Fruit fly (Drosophila melanogaster): ENCODE results near the gene comm2.

comm2 gene

DNA sequence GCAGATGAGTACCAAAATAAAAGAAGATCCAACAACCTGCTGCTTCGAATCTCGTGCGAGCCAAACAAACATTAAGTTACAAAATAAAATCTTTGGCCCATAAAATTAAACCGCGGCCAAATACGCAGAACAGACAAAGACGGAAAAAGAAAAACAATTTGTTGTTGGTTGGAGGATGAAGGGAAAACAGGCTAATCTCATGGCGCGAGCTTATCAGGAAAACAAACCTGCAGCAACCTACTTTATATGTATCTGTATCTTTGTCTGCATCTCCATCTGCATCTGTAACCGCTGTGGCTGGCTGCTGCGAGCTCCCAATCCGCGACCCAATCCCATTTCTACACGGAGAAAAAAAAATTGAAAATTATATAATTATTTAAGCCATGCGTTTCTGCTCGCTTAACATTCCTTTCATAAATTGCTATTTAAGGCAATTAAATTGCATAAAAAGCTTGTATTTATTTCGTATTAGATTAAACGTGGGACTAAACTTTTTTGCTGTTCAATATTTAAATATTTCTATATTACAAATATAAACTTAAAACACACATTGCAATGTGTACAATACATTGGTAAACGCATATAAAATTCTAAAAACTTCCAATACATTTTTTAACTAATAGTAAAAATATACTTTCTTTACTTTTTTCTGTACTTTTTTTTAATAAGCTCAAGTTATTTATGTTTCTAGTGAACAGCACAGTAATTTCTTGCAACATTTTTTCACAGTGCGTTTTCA is 6.7 kb downstream of the comm2 start (continued):
- TF ChIP-seq lola (GFP tag; optimal IDR thresholded peaks at IDR 0.05), result peak in 1 of 3 experiments; percentile 79
- TF ChIP-seq CG15514 (GFP tag; optimal IDR thresholded peaks at IDR 0.05), result no peak
- TF ChIP-seq zf30C (GFP tag; optimal IDR thresholded peaks at IDR 0.05), result peak; percentile 4
- peak; percentile 12; the same call in 1 of the 2 replicates for TF ChIP-seq Rx (GFP tag; IDR thresholded peaks at IDR 0.05)
- TF ChIP-seq Spps (tag; optimal IDR thresholded peaks at IDR 0.05), result no peak
- TF ChIP-seq CG12104 (GFP tag; optimal IDR thresholded peaks at IDR 0.05), result peak; percentile 35
- peak; percentile 39 for TF ChIP-seq CG13424 (tag; optimal IDR thresholded peaks at IDR 0.05)
- no peak for TF ChIP-seq Scr (GFP tag; IDR thresholded peaks at IDR 0.05; ENCODE audit: partially characterized antibody)
- peak; percentile 45 for TF ChIP-seq CG1602 (GFP tag; optimal IDR thresholded peaks at IDR 0.05)
- no peak for TF ChIP-seq CG2129 (GFP tag; IDR thresholded peaks at IDR 0.05; ENCODE audit: partially characterized antibody)
- TF ChIP-seq disco-r (GFP tag; optimal IDR thresholded peaks at IDR 0.05), result no peak
- peak; percentile 19 for TF ChIP-seq ewg (GFP tag; optimal IDR thresholded peaks at IDR 0.05)
- no peak for TF ChIP-seq wdn (GFP tag; IDR thresholded peaks at IDR 0.05)
- peak; percentile 77 for TF ChIP-seq nmo (GFP tag; optimal IDR thresholded peaks at IDR 0.05)
- peak; percentile 62 for TF ChIP-seq fd96Cb (tag; optimal IDR thresholded peaks at IDR 0.05)
- TF ChIP-seq usp (GFP tag; optimal IDR thresholded peaks at IDR 0.05), result no peak
- TF ChIP-seq chinmo (GFP tag; IDR thresholded peaks at IDR 0.05; ENCODE audit: partially characterized antibody), result no peak
- TF ChIP-seq ato (GFP tag; IDR thresholded peaks at IDR 0.05; ENCODE audit: partially characterized antibody), result no peak
- TF ChIP-seq CG2678 (tag; optimal IDR thresholded peaks at IDR 0.05), result peak; percentile 56
- TF ChIP-seq NFAT (GFP tag; IDR thresholded peaks at IDR 0.05), result no peak
- TF ChIP-seq esg (GFP tag; conservative IDR thresholded peaks at IDR 0.05), result no peak
- TF ChIP-seq org-1 (GFP tag; optimal IDR thresholded peaks at IDR 0.05), result no peak
- no peak for TF ChIP-seq hkb (optimal IDR thresholded peaks at IDR 0.05)
- TF ChIP-seq hkb (GFP tag; IDR thresholded peaks at IDR 0.05), result no peak
- no peak for TF ChIP-seq MESR4 (GFP tag; optimal IDR thresholded peaks at IDR 0.05)
- peak; percentile 1 for TF ChIP-seq Usf (GFP tag; optimal IDR thresholded peaks at IDR 0.05)
- no peak for TF ChIP-seq Dp (GFP tag; optimal IDR thresholded peaks at IDR 0.05)
- no peak for TF ChIP-seq CG12236 (GFP tag; optimal IDR thresholded peaks at IDR 0.05)
- no peak for TF ChIP-seq CG6791 (GFP tag; IDR thresholded peaks at IDR 0.05; ENCODE audit: partially characterized antibody)
- no peak for TF ChIP-seq HLH4C (GFP tag; IDR thresholded peaks at IDR 0.05; ENCODE audit: partially characterized antibody)
- TF ChIP-seq cg (GFP tag; optimal IDR thresholded peaks at IDR 0.05), result no peak
- TF ChIP-seq H2.0 (GFP tag; IDR thresholded peaks at IDR 0.05), result no peak
- TF ChIP-seq repo (GFP tag; optimal IDR thresholded peaks at IDR 0.05), result no peak
- no peak for TF ChIP-seq Kr (GFP tag; optimal IDR thresholded peaks at IDR 0.05)
- 0 out of 2 replicates have a peak, but pooled peaks have one; percentile 15 for TF ChIP-seq ttk (GFP tag; IDR thresholded peaks at IDR 0.05)
- TF ChIP-seq mld (GFP tag; IDR thresholded peaks at IDR 0.05; ENCODE audit: partially characterized antibody), result no peak
- TF ChIP-seq CG33213 (GFP tag; optimal IDR thresholded peaks at IDR 0.05), result no peak
- no peak for TF ChIP-seq CG18011 (GFP tag; optimal IDR thresholded peaks at IDR 0.05)
- peak; percentile 42 for TF ChIP-seq CG8388 (GFP tag; optimal IDR thresholded peaks at IDR 0.05)
- TF ChIP-seq CG34422 (GFP tag; IDR thresholded peaks at IDR 0.05), result no peak
- no peak for TF ChIP-seq fru (optimal IDR thresholded peaks at IDR 0.05)
- TF ChIP-seq CG11085 (GFP tag; IDR thresholded peaks at IDR 0.05), result no peak
- TF ChIP-seq D (optimal IDR thresholded peaks at IDR 0.05), result no peak
- peak; percentile 56 for TF ChIP-seq D (GFP tag; optimal IDR thresholded peaks at IDR 0.05)
- peak; percentile 57 for TF ChIP-seq CG9437 (GFP tag; optimal IDR thresholded peaks at IDR 0.05)
- no peak for TF ChIP-seq emc (GFP tag; optimal IDR thresholded peaks at IDR 0.05)
- no peak for TF ChIP-seq CG13287 (GFP tag; IDR thresholded peaks at IDR 0.05; ENCODE audit: partially characterized antibody)
- TF ChIP-seq Ssrp (tag; optimal IDR thresholded peaks at IDR 0.05), result peak; percentile 69
- TF ChIP-seq CG16815 (GFP tag; optimal IDR thresholded peaks at IDR 0.05), result peak; percentile 20
